Fruit fly (Drosophila melanogaster): ENCODE results near the gene comt.

The comt gene

dm6 chrX:13233811-13234737 lies 24.7 kb upstream of the comt start:
- peak; percentile 91 for TF ChIP-seq CG15710 (tag; optimal IDR thresholded peaks at IDR 0.05)
- TF ChIP-seq CG14655 (GFP tag; optimal IDR thresholded peaks at IDR 0.05): peak; percentile 83
- TF ChIP-seq Pif1B (GFP tag; optimal IDR thresholded peaks at IDR 0.05): peak; percentile 81
- peak; percentile 85 for TF ChIP-seq Pif1A (GFP tag; optimal IDR thresholded peaks at IDR 0.05)
- peak; percentile 61 for TF ChIP-seq Snoo (tag; optimal IDR thresholded peaks at IDR 0.05)
- TF ChIP-seq CG4496 (GFP tag; IDR thresholded peaks at IDR 0.05): peak; percentile 84
- peak; percentile 69 for TF ChIP-seq CG17806 (tag; optimal IDR thresholded peaks at IDR 0.05)
- peak; percentile 80 for TF ChIP-seq EcR (GFP tag; optimal IDR thresholded peaks at IDR 0.05)
- TF ChIP-seq CG9948 (tag; optimal IDR thresholded peaks at IDR 0.05): peak; percentile 81
- peak; percentile 67 for TF ChIP-seq CG8301 (tag; optimal IDR thresholded peaks at IDR 0.05)
- TF ChIP-seq CG32121 (GFP tag; IDR thresholded peaks at IDR 0.05): peak; percentile 32; the same call in 1 of the 2 replicates
- no peak for TF ChIP-seq CG10348 (GFP tag; IDR thresholded peaks at IDR 0.05)
- TF ChIP-seq CG13204 (GFP tag; optimal IDR thresholded peaks at IDR 0.05): peak; percentile 79
- peak; percentile 67 for TF ChIP-seq CG34367 (tag; optimal IDR thresholded peaks at IDR 0.05)
- peak; percentile 25 for TF ChIP-seq CG12605 (GFP tag; IDR thresholded peaks at IDR 0.05)
- no peak for TF ChIP-seq rn (GFP tag; IDR thresholded peaks at IDR 0.05)
- TF ChIP-seq gl (tag; optimal IDR thresholded peaks at IDR 0.05): peak; percentile 77
- TF ChIP-seq D1 (tag; optimal IDR thresholded peaks at IDR 0.05): peak; percentile 69
- TF ChIP-seq fd96Ca (GFP tag; IDR thresholded peaks at IDR 0.05): peak; percentile 11; the same call in 1 of the 3 replicates
- peak; percentile 51; the same call in 1 of the 2 replicates for TF ChIP-seq Ets98B (GFP tag; IDR thresholded peaks at IDR 0.05)
- peak; percentile 90 for TF ChIP-seq CG8159 (tag; optimal IDR thresholded peaks at IDR 0.05)

dm6 chrX:13234738-13235470 lies 23.9 kb upstream of the comt start:
- TF ChIP-seq D1 (tag; optimal IDR thresholded peaks at IDR 0.05) (no peak), CG34367 (tag; optimal IDR thresholded peaks at IDR 0.05) (no peak), CG15710 (tag; optimal IDR thresholded peaks at IDR 0.05) (no peak), CG4496 (GFP tag; IDR thresholded peaks at IDR 0.05) (peak; percentile 80), CG12605 (GFP tag; IDR thresholded peaks at IDR 0.05) (peak; percentile 56; the same call in 1 of the 2 replicates), CG32121 (GFP tag; IDR thresholded peaks at IDR 0.05) (peak; percentile 60), Ets98B (GFP tag; IDR thresholded peaks at IDR 0.05) (peak; percentile 41; the same call in 1 of the 2 replicates), CG8159 (tag; optimal IDR thresholded peaks at IDR 0.05) (no peak), gl (tag; optimal IDR thresholded peaks at IDR 0.05) (no peak), Pif1B (GFP tag; optimal IDR thresholded peaks at IDR 0.05) (no peak), Snoo (tag; optimal IDR thresholded peaks at IDR 0.05) (peak; percentile 42), CG10348 (GFP tag; IDR thresholded peaks at IDR 0.05) (no peak), EcR (GFP tag; optimal IDR thresholded peaks at IDR 0.05) (no peak), fd96Ca (GFP tag; IDR thresholded peaks at IDR 0.05) (0 out of 3 replicates have a peak, but pooled peaks have one; percentile 40)

dm6 chrX:13236516-13237245 lies 22.1 kb upstream of the comt start, which contains the start of gene CG32639:
TSS of gene CG32639 (minus strand) at chrX:13236566.
- no peak for TF ChIP-seq Pif1A (GFP tag; optimal IDR thresholded peaks at IDR 0.05)
- no peak for TF ChIP-seq CG13204 (GFP tag; optimal IDR thresholded peaks at IDR 0.05)
- no peak for TF ChIP-seq fd96Ca (GFP tag; IDR thresholded peaks at IDR 0.05)
- no peak for TF ChIP-seq CG12605 (GFP tag; IDR thresholded peaks at IDR 0.05)
- TF ChIP-seq CG8301 (tag; optimal IDR thresholded peaks at IDR 0.05): no peak
- TF ChIP-seq CG15710 (tag; optimal IDR thresholded peaks at IDR 0.05): no peak
- no peak for TF ChIP-seq Pif1B (GFP tag; optimal IDR thresholded peaks at IDR 0.05)
- no peak for TF ChIP-seq CG4496 (GFP tag; IDR thresholded peaks at IDR 0.05)
- no peak for TF ChIP-seq Ets98B (GFP tag; IDR thresholded peaks at IDR 0.05)
- TF ChIP-seq Snoo (tag; optimal IDR thresholded peaks at IDR 0.05): no peak
- TF ChIP-seq CG34367 (tag; optimal IDR thresholded peaks at IDR 0.05): no peak
- no peak for TF ChIP-seq CG8159 (tag; optimal IDR thresholded peaks at IDR 0.05)
- no peak for TF ChIP-seq CG10348 (GFP tag; IDR thresholded peaks at IDR 0.05)
- TF ChIP-seq CG17806 (tag; optimal IDR thresholded peaks at IDR 0.05): no peak
- TF ChIP-seq D1 (tag; optimal IDR thresholded peaks at IDR 0.05): no peak
- no peak for TF ChIP-seq CG14655 (GFP tag; optimal IDR thresholded peaks at IDR 0.05)
- TF ChIP-seq EcR (GFP tag; optimal IDR thresholded peaks at IDR 0.05): no peak

- TF ChIP-seq Pif1B (GFP tag; optimal IDR thresholded peaks at IDR 0.05) (peak; percentile 40), CG9948 (tag; optimal IDR thresholded peaks at IDR 0.05) (peak; percentile 54), CG13204 (GFP tag; optimal IDR thresholded peaks at IDR 0.05) (no peak), D1 (tag; optimal IDR thresholded peaks at IDR 0.05) (no peak), CG32121 (GFP tag; IDR thresholded peaks at IDR 0.05) (peak; percentile 93), Snoo (tag; optimal IDR thresholded peaks at IDR 0.05) (peak; percentile 11), CG10348 (GFP tag; IDR thresholded peaks at IDR 0.05) (0 out of 2 replicates have a peak, but pooled peaks have one; percentile 25), gl (tag; optimal IDR thresholded peaks at IDR 0.05) (no peak), CG8159 (tag; optimal IDR thresholded peaks at IDR 0.05) (peak; percentile 12), CG17806 (tag; optimal IDR thresholded peaks at IDR 0.05) (peak; percentile 50), CG14655 (GFP tag; optimal IDR thresholded peaks at IDR 0.05) (peak; percentile 81), Ets98B (GFP tag; IDR thresholded peaks at IDR 0.05) (peak; percentile 89), CG12605 (GFP tag; IDR thresholded peaks at IDR 0.05) (peak; percentile 74), rn (GFP tag; IDR thresholded peaks at IDR 0.05) (peak; percentile 42; the same call in 1 of the 2 replicates), CG15710 (tag; optimal IDR thresholded peaks at IDR 0.05) (peak; percentile 12), EcR (GFP tag; optimal IDR thresholded peaks at IDR 0.05) (no peak), CG8301 (tag; optimal IDR thresholded peaks at IDR 0.05) (peak; percentile 84), Pif1A (GFP tag; optimal IDR thresholded peaks at IDR 0.05) (peak; percentile 60), CG34367 (tag; optimal IDR thresholded peaks at IDR 0.05) (peak; percentile 7), fd96Ca (GFP tag; IDR thresholded peaks at IDR 0.05) (peak; percentile 71), CG4496 (GFP tag; IDR thresholded peaks at IDR 0.05) (peak; percentile 90)
Observed at dm6 chrX:13238294-13238917, 20.4 kb upstream of the comt start.
